Fruit fly (Drosophila melanogaster) whole organism, embryonic: Measurements from ENCODE around the gene CG13077.

ENCODE experiments used
- Abd-B ChIP-seq: fragments of 200-800 bp; sonication (Bioruptor generic); optimal IDR thresholded peaks from 2 replicates; lab custom pipeline; 2018; ENCODE audit warnings: missing biosample characterization, mild to moderate bottlenecking, missing genetic modification characterization, moderate library complexity
- Atf-2 ChIP-seq: fragments of 200-800 bp; sonication (Bioruptor generic); optimal IDR thresholded peaks from 2 replicates; lab custom pipeline; 2016; ENCODE audit warnings: missing biosample characterization, missing genetic modification characterization
- Bgb ChIP-seq: fragments of 200-800 bp; sonication (Bioruptor generic); IDR thresholded peaks from 2 replicates; pipeline ENCODE4 v1.3.6; 2022; ENCODE audit warnings: missing biosample characterization, missing genetic modification characterization; ENCODE audit not compliant: partially characterized antibody
- C15 ChIP-seq: fragments of 200-800 bp; sonication (Bioruptor generic); IDR thresholded peaks from 3 replicates; pipeline ENCODE4 v1.3.6; 2022; ENCODE audit warnings: missing biosample characterization, missing genetic modification characterization
- CG1024 ChIP-seq: fragments of 200-800 bp; sonication (Bioruptor generic); IDR thresholded peaks from 2 replicates; pipeline ENCODE4 v1.3.6; 2022; ENCODE audit warnings: missing biosample characterization, missing genetic modification characterization
- CG11560 ChIP-seq: fragments of 200-800 bp; sonication (Bioruptor generic); IDR thresholded peaks from 3 replicates; pipeline ENCODE4 v1.3.6; 2022; ENCODE audit warnings: missing biosample characterization, missing genetic modification characterization
- CG12299 ChIP-seq: fragments of 200-800 bp; sonication (Bioruptor generic); optimal IDR thresholded peaks from 2 replicates; lab custom pipeline; 2018; ENCODE audit warnings: missing biosample characterization, mild to moderate bottlenecking, missing genetic modification characterization
- CG12744 ChIP-seq: fragments of 200-800 bp; sonication (Bioruptor generic); optimal IDR thresholded peaks from 2 replicates; lab custom pipeline; 2016; ENCODE audit warnings: missing biosample characterization, missing genetic modification characterization
- CG12769 ChIP-seq: fragments of 200-800 bp; sonication (Bioruptor generic); optimal IDR thresholded peaks from 2 replicates; lab custom pipeline; 2019; ENCODE audit warnings: missing biosample characterization, mild to moderate bottlenecking, missing genetic modification characterization, moderate library complexity
- CG13775 ChIP-seq: fragments of 200-800 bp; sonication (Bioruptor generic); optimal IDR thresholded peaks from 3 replicates; lab custom pipeline; 2017; ENCODE audit warnings: missing biosample characterization, mild to moderate bottlenecking, missing genetic modification characterization
- CG13894 ChIP-seq: fragments of 200-800 bp; sonication (Bioruptor generic); optimal IDR thresholded peaks from 3 replicates; lab custom pipeline; 2018; ENCODE audit warnings: missing biosample characterization, mild to moderate bottlenecking, missing genetic modification characterization, moderate library complexity
- CG17385 ChIP-seq: fragments of 200-800 bp; sonication (Bioruptor generic); optimal IDR thresholded peaks from 3 replicates; lab custom pipeline; 2018; ENCODE audit warnings: missing biosample characterization, mild to moderate bottlenecking, missing genetic modification characterization
- CG17829 ChIP-seq: fragments of 200-800 bp; optimal IDR thresholded peaks from 2 replicates; lab custom pipeline; 2019; ENCODE audit warnings: missing biosample characterization, mild to moderate bottlenecking, missing genetic modification characterization, moderate library complexity
- CG1792 ChIP-seq: fragments of 200-800 bp; sonication (Bioruptor generic); optimal IDR thresholded peaks from 2 replicates; lab custom pipeline; 2016; ENCODE audit warnings: missing biosample characterization, missing genetic modification characterization
- CG2202 ChIP-seq: fragments of 200-800 bp; sonication (Bioruptor generic); optimal IDR thresholded peaks from 2 replicates; lab custom pipeline; 2018; ENCODE audit warnings: missing biosample characterization, mild to moderate bottlenecking, missing genetic modification characterization
- CG3838 ChIP-seq: fragments of 200-800 bp; sonication (Bioruptor generic); optimal IDR thresholded peaks from 3 replicates; lab custom pipeline; 2016; ENCODE audit warnings: missing biosample characterization, missing genetic modification characterization
- CG4854 ChIP-seq: fragments of 200-800 bp; sonication (Bioruptor generic); optimal IDR thresholded peaks from 2 replicates; lab custom pipeline; 2016; ENCODE audit warnings: missing biosample characterization, missing genetic modification characterization, inconsistent platforms
- CG5180 ChIP-seq: fragments of 200-800 bp; sonication (Bioruptor generic); optimal IDR thresholded peaks from 3 replicates; lab custom pipeline; 2017; ENCODE audit warnings: missing biosample characterization, missing genetic modification characterization, mild to moderate bottlenecking, moderate library complexity, missing genetic modification reagents
- CG6175 ChIP-seq: fragments of 200-800 bp; sonication (Bioruptor generic); IDR thresholded peaks from 3 replicates; pipeline ENCODE4 v1.3.6; 2022; ENCODE audit warnings: missing biosample characterization, missing genetic modification characterization
- CG6765 ChIP-seq: fragments of 200-800 bp; sonication (Bioruptor generic); optimal IDR thresholded peaks from 3 replicates; lab custom pipeline; 2017; ENCODE audit warnings: missing biosample characterization, mild to moderate bottlenecking, missing genetic modification characterization
- CG7987 ChIP-seq: fragments of 200-800 bp; sonication (Bioruptor generic); optimal IDR thresholded peaks from 2 replicates; lab custom pipeline; 2018; ENCODE audit warnings: missing biosample characterization, mild to moderate bottlenecking, missing genetic modification characterization, moderate library complexity
- Dref ChIP-seq: fragments of 200-800 bp; sonication (Bioruptor generic); IDR thresholded peaks from 2 replicates; pipeline ENCODE4 v1.3.6; 2022; ENCODE audit warnings: missing biosample characterization, missing genetic modification characterization
- Elba2 ChIP-seq: fragments of 200-800 bp; sonication (Bioruptor generic); optimal IDR thresholded peaks from 3 replicates; lab custom pipeline; 2016; ENCODE audit warnings: missing biosample characterization, missing genetic modification characterization
- H15 ChIP-seq: fragments of 200-800 bp; sonication (Bioruptor generic); IDR thresholded peaks from 3 replicates; pipeline ENCODE4 v1.3.6; 2022; ENCODE audit warnings: missing biosample characterization, missing genetic modification characterization
- HmgZ ChIP-seq: fragments of 200-800 bp; sonication (Bioruptor generic); optimal IDR thresholded peaks from 2 replicates; lab custom pipeline; 2018; ENCODE audit warnings: missing biosample characterization, mild to moderate bottlenecking, missing genetic modification characterization
- Hr78 ChIP-seq, 2 experiments: fragments of 200-800 bp in 1 of 2; fragments of >200 bp in 1 of 2; sonication (Bioruptor generic) in 1 of 2; optimal IDR thresholded peaks; 2 replicates each; lab custom pipeline; 2017 to 2019; ENCODE audit warnings: missing biosample characterization in 2 of 2, missing genetic modification characterization in 2 of 2, mild to moderate bottlenecking in 1 of 2, moderate library complexity in 1 of 2
- Nf-YB ChIP-seq: fragments of 200-800 bp; sonication (Bioruptor generic); optimal IDR thresholded peaks from 3 replicates; lab custom pipeline; 2019; ENCODE audit warnings: missing biosample characterization, mild to moderate bottlenecking, missing genetic modification characterization, moderate library complexity
- Ptx1 ChIP-seq: fragments of 200-800 bp; sonication (Bioruptor generic); IDR thresholded peaks from 2 replicates; pipeline ENCODE4 v1.3.6; 2022; ENCODE audit warnings: missing biosample characterization, missing genetic modification characterization
- Six4 ChIP-seq: fragments of 200-800 bp; sonication (Bioruptor generic); optimal IDR thresholded peaks from 2 replicates; lab custom pipeline; 2016; ENCODE audit warnings: missing biosample characterization, missing genetic modification characterization
- Sry-δ ChIP-seq: fragments of 200-800 bp; sonication (Bioruptor generic); optimal IDR thresholded peaks from 2 replicates; lab custom pipeline; 2016; ENCODE audit warnings: missing biosample characterization, missing genetic modification characterization
- ara ChIP-seq: fragments of 200-800 bp; sonication (Bioruptor generic); IDR thresholded peaks from 2 replicates; pipeline ENCODE4 v1.3.6; 2022; ENCODE audit warnings: missing biosample characterization, missing genetic modification characterization
- bab2 ChIP-seq: fragments of 200-800 bp; sonication (Bioruptor generic); optimal IDR thresholded peaks from 2 replicates; lab custom pipeline; 2016; ENCODE audit warnings: missing biosample characterization, missing genetic modification characterization
- br ChIP-seq: fragments of >200 bp; optimal IDR thresholded peaks from 2 replicates; lab custom pipeline; 2017
- caup ChIP-seq: fragments of 200-800 bp; sonication (Bioruptor generic); optimal IDR thresholded peaks from 3 replicates; lab custom pipeline; 2017; ENCODE audit warnings: missing biosample characterization, mild to moderate bottlenecking, missing genetic modification characterization, moderate library complexity; ENCODE audit not compliant: severe bottlenecking
- chinmo ChIP-seq: fragments of 200-800 bp; sonication (Bioruptor generic); IDR thresholded peaks from 4 replicates; pipeline ENCODE4 v1.3.6; 2022; ENCODE audit warnings: missing biosample characterization, missing genetic modification characterization; ENCODE audit not compliant: partially characterized antibody
- eve ChIP-seq, 2 experiments: fragments of >200 bp; optimal IDR thresholded peaks; 2 replicates each; lab custom pipeline; 2017; ENCODE audit warnings: missing biosample characterization in 2 of 2, missing genetic modification characterization in 2 of 2
- exex ChIP-seq: fragments of 200-800 bp; sonication (Bioruptor generic); optimal IDR thresholded peaks from 4 replicates; lab custom pipeline; 2018; ENCODE audit warnings: missing biosample characterization, mild to moderate bottlenecking, missing genetic modification characterization, moderate library complexity
- fu2 ChIP-seq: fragments of 200-800 bp; sonication (Bioruptor generic); optimal IDR thresholded peaks from 2 replicates; lab custom pipeline; 2016; ENCODE audit warnings: missing biosample characterization, missing genetic modification characterization
- gce ChIP-seq: fragments of 200-800 bp; sonication (Bioruptor generic); IDR thresholded peaks from 3 replicates; pipeline ENCODE4 v1.3.6; 2022; ENCODE audit warnings: missing biosample characterization, missing genetic modification characterization
- hth ChIP-seq: fragments of >200 bp; optimal IDR thresholded peaks from 2 replicates; lab custom pipeline; 2017; ENCODE audit warnings: inconsistent platforms
- ken ChIP-seq: fragments of 200-800 bp; sonication (Bioruptor generic); IDR thresholded peaks from 3 replicates; pipeline ENCODE4 v1.3.6; 2022; ENCODE audit warnings: missing biosample characterization, missing genetic modification characterization
- otp ChIP-seq: fragments of 200-800 bp; sonication (Bioruptor generic); IDR thresholded peaks from 3 replicates; pipeline ENCODE4, ENCODE4 v1.3.6; 2022; ENCODE audit warnings: missing biosample characterization, missing genetic modification characterization
- prd ChIP-seq, 3 experiments: fragments of >200 bp in 2 of 3; fragments of 200-800 bp in 1 of 3; sonication (Bioruptor generic) in 1 of 3; optimal IDR thresholded peaks in 2 of 3; IDR thresholded peaks in 1 of 3; 2 replicates in 2 of 3; 3 replicates in 1 of 3; pipeline versions ENCODE4 v1.3.6 to Lab custom; 2017 to 2022; ENCODE audit warnings: missing biosample characterization in 1 of 3, missing genetic modification characterization in 1 of 3
- scrt ChIP-seq: fragments of 200-800 bp; sonication (Bioruptor generic); optimal IDR thresholded peaks from 2 replicates; lab custom pipeline; 2018; ENCODE audit warnings: missing biosample characterization, mild to moderate bottlenecking, missing genetic modification characterization, moderate library complexity
- sd ChIP-seq: fragments of 200-800 bp; sonication (Bioruptor generic); optimal IDR thresholded peaks from 3 replicates; lab custom pipeline; 2018; ENCODE audit warnings: missing biosample characterization, mild to moderate bottlenecking, missing genetic modification characterization, moderate library complexity
- sens ChIP-seq: fragments of 200-800 bp; sonication (Bioruptor generic); peaks from one replicate; lab custom pipeline; 2016; ENCODE audit warnings: missing biosample characterization, missing genetic modification characterization
- sob ChIP-seq: fragments of 200-800 bp; sonication (Bioruptor generic); IDR thresholded peaks from 2 replicates; pipeline ENCODE4 v1.3.6; 2022; ENCODE audit warnings: missing biosample characterization, missing genetic modification characterization
- vvl ChIP-seq: fragments of 200-800 bp; sonication (Bioruptor generic); IDR thresholded peaks from 2 replicates; pipeline ENCODE4 v1.3.6; 2022; ENCODE audit warnings: missing biosample characterization, missing genetic modification characterization

Gene CG13077

dm6 chr2L:19546869-19547710 lies 18.6 kb upstream of the CG13077 start, which contains the start of gene CG10337 (continued):
- TF ChIP-seq sob (GFP tag; lab: Robert Waterston, UW) (0 out of 2 replicates have a peak, but pooled peaks have one; percentile 32), gce (GFP tag; lab: Robert Waterston, UW) (0 out of 3 replicates have a peak, but pooled peaks have one; percentile 44), CG13894 (tag; lab: Kevin White, UChicago) (peak; percentile 39), CG13775 (peak; percentile 8), chinmo (GFP tag; lab: Robert Waterston, UW) (0 out of 4 replicates have a peak, but pooled peaks have one; percentile 32), caup (GFP tag; lab: Kevin White, UChicago) (peak; percentile 53), Sry-δ (peak; percentile 7), sd (tag; lab: Kevin White, UChicago) (peak; percentile 85), ara (GFP tag; lab: Robert Waterston, UW) (peak; percentile 48), CG6175 (GFP tag; lab: Robert Waterston, UW) (peak; percentile 39; the same call in 1 of the 3 replicates), ken (GFP tag; lab: Robert Waterston, UW) (no peak), CG4854 (no peak), eve (GFP tag; optimal IDR thresholded peaks at IDR 0.05; lab: Kevin White, UChicago) (peak in 1 of 2 experiments; percentile 72), fu2 (GFP tag; lab: Kevin White, UChicago) (no peak), CG7987 (GFP tag; lab: Kevin White, UChicago) (peak; percentile 60), CG1024 (GFP tag; lab: Robert Waterston, UW) (no peak), Elba2 (no peak), otp (GFP tag; lab: Robert Waterston, UW) (peak; percentile 52; the same call in 1 of the 3 replicates)
- TF ChIP-seq, all 482 proteins: peak for 206

- TF ChIP-seq scrt (GFP tag; lab: Kevin White, UChicago) (no peak), CG6765 (GFP tag; lab: Kevin White, UChicago) (no peak), Six4 (GFP tag; lab: Kevin White, UChicago) (no peak), Hr78 (GFP tag; optimal IDR thresholded peaks at IDR 0.05; lab: Kevin White, UChicago) (no peak), hth (lab: Kevin White, UChicago) (no peak), C15 (GFP tag; lab: Robert Waterston, UW) (no peak), H15 (no peak), CG12769 (tag; lab: Kevin White, UChicago) (no peak), CG13894 (tag; lab: Kevin White, UChicago) (peak; percentile 29), CG5180 (GFP tag; lab: Kevin White, UChicago) (no peak), sens (peak; percentile 78), HmgZ (tag; lab: Kevin White, UChicago) (no peak), ara (GFP tag; lab: Robert Waterston, UW) (no peak), CG12299 (tag; lab: Kevin White, UChicago) (no peak), Atf-2 (no peak), CG17385 (peak; percentile 4), bab2 (GFP tag; lab: Kevin White, UChicago) (no peak), CG2202 (tag; lab: Kevin White, UChicago) (no peak), Dref (no peak), CG11560 (tag; lab: Robert Waterston, UW) (no peak), br (lab: Kevin White, UChicago) (no peak), prd (optimal IDR thresholded peaks at IDR 0.05; lab: Kevin White, UChicago) (no peak), prd (GFP tag; IDR thresholded peaks at IDR 0.05; lab: Robert Waterston, UW) (no peak), Abd-B (GFP tag; lab: Kevin White, UChicago) (no peak), Bgb (no peak), CG17829 (no peak), CG12744 (no peak), CG1792 (no peak), exex (tag; lab: Kevin White, UChicago) (peak; percentile 36), vvl (GFP tag; lab: Robert Waterston, UW) (no peak), Ptx1 (GFP tag; lab: Robert Waterston, UW) (no peak), Nf-YB (GFP tag; lab: Kevin White, UChicago) (no peak), CG3838 (GFP tag; lab: Kevin White, UChicago) (no peak)
Observed at dm6 chr2L:19548158-19548557, 17.5 kb upstream of the CG13077 start, which contains the start of gene Tep4. Tep4 (plus strand) TSS chr2L:19548507.
